Worm (Caenorhabditis elegans): ENCODE measurements around the gene ttr-35.

DNA sequence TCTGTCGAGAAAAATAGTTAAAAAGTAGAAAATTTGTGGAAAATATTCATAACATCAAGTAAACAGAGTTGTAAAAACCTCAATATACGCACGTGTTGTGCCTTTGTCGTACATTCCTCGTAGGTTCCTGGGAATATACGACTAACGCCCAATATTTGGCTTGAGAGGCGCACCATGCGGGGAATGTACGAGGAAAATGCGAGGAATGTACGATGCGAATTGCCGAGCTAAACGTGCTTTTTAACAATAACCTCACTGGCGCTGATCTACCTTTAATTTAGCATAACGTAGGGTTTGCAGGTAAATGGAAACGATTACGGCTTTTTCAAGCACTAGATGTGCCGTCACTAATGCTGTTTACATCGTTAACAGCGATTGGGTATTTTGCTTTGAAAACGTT, 43.6 kb upstream of the ttr-35 start, which contains the start of gene C15B12.9:
- TF ChIP-seq dao-5 (tag; optimal IDR thresholded peaks at IDR 0.05) = no peak
- TF ChIP-seq him-1 (tag; optimal IDR thresholded peaks at IDR 0.05) = no peak

Measured in whole organism, L4/young adult.